Worm (Caenorhabditis elegans) whole organism, late embryonic: ENCODE measurements around the gene mxl-2.

Source experiments
- C08G9.2 ChIP-seq: sonication (generic microtip); optimal IDR thresholded peaks from 2 replicates; lab custom pipeline; 2016; ENCODE audit warnings: mild to moderate bottlenecking, missing genetic modification characterization, moderate library complexity, missing compliant biosample characterization
- C38D4.7 ChIP-seq: fragments of 200-800 bp; sonication (Bioruptor generic); optimal IDR thresholded peaks from 2 replicates; lab custom pipeline; 2018; ENCODE audit warnings: mild to moderate bottlenecking, missing genetic modification characterization, moderate library complexity, missing compliant biosample characterization
- K02D7.2 ChIP-seq: sonication (generic microtip); optimal IDR thresholded peaks from 2 replicates; lab custom pipeline; 2017; ENCODE audit warnings: mild to moderate bottlenecking, missing genetic modification characterization, missing compliant biosample characterization
- K09A11.1 ChIP-seq: sonication (generic microtip); optimal IDR thresholded peaks from 2 replicates; lab custom pipeline; 2017; ENCODE audit warnings: antibody characterized with exemption, mild to moderate bottlenecking, missing genetic modification characterization, missing compliant biosample characterization; ENCODE audit not compliant: insufficient read depth
- T23F11.4 ChIP-seq: fragments of 200-800 bp; sonication (Bioruptor generic); optimal IDR thresholded peaks from 2 replicates; lab custom pipeline; 2018; ENCODE audit warnings: mild to moderate bottlenecking, missing genetic modification characterization, missing compliant biosample characterization
- ahr-1 ChIP-seq: sonication (generic microtip); optimal IDR thresholded peaks from 2 replicates; lab custom pipeline; 2016; ENCODE audit warnings: missing genetic modification characterization, missing compliant biosample characterization
- ceh-14 ChIP-seq: sonication (generic microtip); optimal IDR thresholded peaks from 2 replicates; lab custom pipeline; 2016; ENCODE audit warnings: missing genotype, missing genetic modification characterization, missing compliant biosample characterization
- ceh-18 ChIP-seq: sonication (generic microtip); optimal IDR thresholded peaks from 2 replicates; lab custom pipeline; 2016; ENCODE audit warnings: missing genetic modification characterization, missing compliant biosample characterization
- ceh-19 ChIP-seq: fragments of 200-800 bp; sonication (Bioruptor generic); optimal IDR thresholded peaks from 2 replicates; lab custom pipeline; 2018; ENCODE audit warnings: mild to moderate bottlenecking, missing genetic modification characterization, missing compliant biosample characterization
- ceh-24 ChIP-seq: sonication (generic microtip); optimal IDR thresholded peaks from 2 replicates; lab custom pipeline; 2016; ENCODE audit warnings: mild to moderate bottlenecking, missing genetic modification characterization, missing compliant biosample characterization
- ceh-30 ChIP-seq: fragments of 150-350 bp; optimal IDR thresholded peaks from 2 replicates; lab custom pipeline; 2014; ENCODE audit warnings: missing biosample characterization, missing genetic modification characterization
- ceh-45 ChIP-seq: fragments of 200-800 bp; sonication (Bioruptor generic); IDR thresholded peaks from 2 replicates; pipeline ENCODE4 v1.3.6; 2022; ENCODE audit warnings: missing genetic modification reagents, missing genetic modification characterization, missing compliant biosample characterization
- ceh-48 ChIP-seq: sonication (generic microtip); optimal IDR thresholded peaks from 2 replicates; lab custom pipeline; 2016; ENCODE audit warnings: missing genetic modification characterization, inconsistent platforms, missing compliant biosample characterization
- che-1 ChIP-seq: sonication (generic microtip); optimal IDR thresholded peaks from 2 replicates; lab custom pipeline; 2016; ENCODE audit warnings: mild to moderate bottlenecking, missing genetic modification characterization, missing compliant biosample characterization
- elt-4 ChIP-seq: sonication (generic microtip); optimal IDR thresholded peaks from 2 replicates; lab custom pipeline; 2016; ENCODE audit warnings: missing genetic modification characterization, missing compliant biosample characterization
- ets-4 ChIP-seq: sonication (generic microtip); optimal IDR thresholded peaks from 2 replicates; lab custom pipeline; 2016; ENCODE audit warnings: missing genetic modification characterization, missing compliant biosample characterization
- eyg-1 ChIP-seq: sonication (generic microtip); optimal IDR thresholded peaks from 2 replicates; lab custom pipeline; 2016; ENCODE audit warnings: missing genotype, missing genetic modification characterization, missing compliant biosample characterization
- fkh-10 ChIP-seq: fragments of 150-350 bp; optimal IDR thresholded peaks from 2 replicates; lab custom pipeline; 2014; ENCODE audit warnings: missing biosample characterization, missing genetic modification reagents, missing genetic modification characterization
- fkh-6 ChIP-seq: sonication (generic microtip); optimal IDR thresholded peaks from 2 replicates; lab custom pipeline; 2016; ENCODE audit warnings: missing genetic modification characterization, missing compliant biosample characterization
- gmeb-2 ChIP-seq: sonication (generic microtip); optimal IDR thresholded peaks from 2 replicates; lab custom pipeline; 2016; ENCODE audit warnings: missing genetic modification characterization, inconsistent platforms, missing compliant biosample characterization
- hlh-13 ChIP-seq: fragments of 200-800 bp; sonication (Bioruptor generic); optimal IDR thresholded peaks from 2 replicates; lab custom pipeline; 2018; ENCODE audit warnings: mild to moderate bottlenecking, missing genetic modification characterization, missing compliant biosample characterization
- hlh-15 ChIP-seq: sonication (generic microtip); optimal IDR thresholded peaks from 2 replicates; lab custom pipeline; 2016; ENCODE audit warnings: missing genetic modification characterization, missing compliant biosample characterization
- hlh-6 ChIP-seq: sonication (generic microtip); optimal IDR thresholded peaks from 2 replicates; lab custom pipeline; 2016; ENCODE audit warnings: missing genotype, missing genetic modification characterization, missing compliant biosample characterization
- lim-6 ChIP-seq: sonication (generic microtip); optimal IDR thresholded peaks from 2 replicates; lab custom pipeline; 2016; ENCODE audit warnings: missing genetic modification characterization, missing compliant biosample characterization
- madf-2 ChIP-seq: sonication (generic microtip); optimal IDR thresholded peaks from 2 replicates; lab custom pipeline; 2017; ENCODE audit warnings: missing genetic modification characterization, missing compliant biosample characterization
- mec-3 ChIP-seq: sonication (generic microtip); optimal IDR thresholded peaks from 2 replicates; lab custom pipeline; 2016; ENCODE audit warnings: borderline replicate concordance, missing genetic modification characterization, missing compliant biosample characterization
- nfya-1 ChIP-seq: sonication (generic microtip); optimal IDR thresholded peaks from 2 replicates; lab custom pipeline; 2017; ENCODE audit warnings: missing genetic modification characterization, mild to moderate bottlenecking, missing compliant biosample characterization, antibody characterized with exemption, moderate library complexity
- nhr-11 ChIP-seq: fragments of 150-350 bp; optimal IDR thresholded peaks from 2 replicates; lab custom pipeline; 2014; ENCODE audit warnings: missing biosample characterization, missing genetic modification characterization
- odd-2 ChIP-seq: sonication (generic microtip); optimal IDR thresholded peaks from 2 replicates; lab custom pipeline; 2017; ENCODE audit warnings: antibody characterized with exemption, mild to moderate bottlenecking, missing genetic modification characterization, missing compliant biosample characterization
- pax-1 ChIP-seq: fragments of 150-350 bp; optimal IDR thresholded peaks from 2 replicates; lab custom pipeline; 2014; ENCODE audit warnings: missing biosample characterization, missing genetic modification characterization
- pqm-1 ChIP-seq: sonication (generic microtip); optimal IDR thresholded peaks from 2 replicates; lab custom pipeline; 2016; ENCODE audit warnings: missing genetic modification characterization, missing compliant biosample characterization
- pros-1 ChIP-seq: fragments of 150-350 bp; optimal IDR thresholded peaks from 2 replicates; lab custom pipeline; 2014; ENCODE audit warnings: missing biosample characterization, missing genetic modification reagents, missing genetic modification characterization
- sox-4 ChIP-seq: sonication (generic microtip); optimal IDR thresholded peaks from 2 replicates; lab custom pipeline; 2017; ENCODE audit warnings: mild to moderate bottlenecking, missing genetic modification characterization, inconsistent platforms, missing compliant biosample characterization
- unc-42 ChIP-seq: sonication (generic microtip); optimal IDR thresholded peaks from 2 replicates; lab custom pipeline; 2016; ENCODE audit warnings: missing genotype, missing genetic modification characterization, missing compliant biosample characterization
- unc-86 ChIP-seq: sonication (generic microtip); optimal IDR thresholded peaks from 2 replicates; lab custom pipeline; 2016; ENCODE audit warnings: missing genetic modification characterization, missing compliant biosample characterization
- ztf-16 ChIP-seq: sonication (generic microtip); optimal IDR thresholded peaks from 2 replicates; lab custom pipeline; 2017; ENCODE audit warnings: missing genetic modification characterization, missing compliant biosample characterization

mxl-2 gene

ce11 chrIII:149132-149531 is 38.8 kb downstream of the mxl-2 start:
- TF ChIP-seq ceh-18 (tag; lab: Kevin White, UChicago): no peak
- TF ChIP-seq ceh-45 (GFP tag; lab: Robert Waterston, UW): no peak
- TF ChIP-seq unc-42: no peak
- no peak for TF ChIP-seq gmeb-2 (tag; lab: Kevin White, UChicago)
- TF ChIP-seq fkh-6 (tag; lab: Kevin White, UChicago): no peak
- no peak for TF ChIP-seq mec-3 (tag; lab: Kevin White, UChicago)
- TF ChIP-seq ztf-16 (tag; lab: Kevin White, UChicago): no peak
- no peak for TF ChIP-seq ceh-14
- TF ChIP-seq ets-4 (tag; lab: Kevin White, UChicago): no peak
- no peak for TF ChIP-seq ceh-19 (GFP tag; lab: Kevin White, UChicago)
- TF ChIP-seq sox-4: no peak
- TF ChIP-seq C08G9.2 (tag; lab: Kevin White, UChicago): no peak
- no peak for TF ChIP-seq pros-1 (tag; lab: Kevin White, UChicago)
- TF ChIP-seq ahr-1 (tag; lab: Kevin White, UChicago): no peak
- TF ChIP-seq nfya-1: no peak
- TF ChIP-seq lim-6: no peak
- no peak for TF ChIP-seq unc-86 (tag; lab: Kevin White, UChicago)
- no peak for TF ChIP-seq pax-1 (tag; lab: Kevin White, UChicago)
- no peak for TF ChIP-seq K09A11.1 (tag; lab: Kevin White, UChicago)

ce11 chrIII:147570-148076 is 40.3 kb downstream of the mxl-2 start, which contains the start of gene sqst-5:
Gene sqst-5 (minus strand): TSS chrIII:147620.
- TF ChIP-seq odd-2 (tag; lab: Kevin White, UChicago): no peak
- TF ChIP-seq unc-86 (tag; lab: Kevin White, UChicago): no peak
- TF ChIP-seq ztf-16 (tag; lab: Kevin White, UChicago): no peak
- TF ChIP-seq hlh-6 (tag; lab: Kevin White, UChicago): no peak
- TF ChIP-seq pqm-1 (tag; lab: Kevin White, UChicago): no peak

- TF ChIP-seq hlh-15 (tag; lab: Kevin White, UChicago) (no peak), eyg-1 (no peak), madf-2 (tag; lab: Kevin White, UChicago) (no peak), ceh-30 (no peak), ceh-48 (tag; lab: Kevin White, UChicago) (no peak), pros-1 (tag; lab: Kevin White, UChicago) (no peak), T23F11.4 (GFP tag; lab: Kevin White, UChicago) (no peak), unc-86 (tag; lab: Kevin White, UChicago) (no peak), C38D4.7 (GFP tag; lab: Kevin White, UChicago) (no peak), unc-42 (no peak)
Observed at ce11 chrIII:146369-146768, 41.6 kb downstream of the mxl-2 start, which contains the start of gene fbxb-84. Gene fbxb-84 (minus strand): TSS chrIII:146469.

- TF ChIP-seq unc-86 (tag; lab: Kevin White, UChicago): no peak
- no peak for TF ChIP-seq che-1 (tag; lab: Kevin White, UChicago)
- no peak for TF ChIP-seq ceh-45 (GFP tag; lab: Robert Waterston, UW)
- TF ChIP-seq nhr-11 (tag; lab: Kevin White, UChicago): no peak
- TF ChIP-seq fkh-10 (GFP tag; lab: Kevin White, UChicago): no peak
- TF ChIP-seq hlh-13 (GFP tag; lab: Kevin White, UChicago): no peak
- TF ChIP-seq ceh-24 (tag; lab: Kevin White, UChicago): no peak
- TF ChIP-seq ceh-14: no peak
- no peak for TF ChIP-seq hlh-15 (tag; lab: Kevin White, UChicago)
- TF ChIP-seq elt-4 (tag; lab: Kevin White, UChicago): no peak
- TF ChIP-seq K09A11.1 (tag; lab: Kevin White, UChicago): no peak
- TF ChIP-seq K02D7.2 (tag; lab: Kevin White, UChicago): no peak
- TF ChIP-seq ztf-16 (tag; lab: Kevin White, UChicago): no peak
Observed at ce11 chrIII:145078-145477, 42.9 kb downstream of the mxl-2 start, which contains the start of the genes T17A3.12 and fbxb-83. Gene T17A3.12 (minus strand): TSS chrIII:145178. Gene fbxb-83 (minus strand): TSS chrIII:145211.
